Worm (Caenorhabditis elegans) whole organism, L4/young adult: ENCODE measurements around the gene puf-11.

ENCODE experiments used
- W03F9.2 ChIP-seq: fragments of 150-350 bp; optimal IDR thresholded peaks from 2 replicates; lab custom pipeline; 2014; ENCODE audit warnings: missing biosample characterization, missing genetic modification characterization
- him-1 ChIP-seq: sonication (generic microtip); optimal IDR thresholded peaks from 2 replicates; lab custom pipeline; 2016; ENCODE audit warnings: missing genotype, missing genetic modification reagents, missing genetic modification characterization, missing compliant biosample characterization

- peak; percentile 57 for TF ChIP-seq him-1 (tag; lab: Kevin White, UChicago)
- no peak for TF ChIP-seq W03F9.2 (tag; lab: Kevin White, UChicago)
Measured at ce11 chrIV:6393329-6393728, 28.1 kb upstream of the puf-11 start.
